Fruit fly (Drosophila melanogaster): ENCODE data around the gene CG34347.
A peak's percentile ranks its signal among the peaks of the same experiment; 100 is the strongest.

DNA sequence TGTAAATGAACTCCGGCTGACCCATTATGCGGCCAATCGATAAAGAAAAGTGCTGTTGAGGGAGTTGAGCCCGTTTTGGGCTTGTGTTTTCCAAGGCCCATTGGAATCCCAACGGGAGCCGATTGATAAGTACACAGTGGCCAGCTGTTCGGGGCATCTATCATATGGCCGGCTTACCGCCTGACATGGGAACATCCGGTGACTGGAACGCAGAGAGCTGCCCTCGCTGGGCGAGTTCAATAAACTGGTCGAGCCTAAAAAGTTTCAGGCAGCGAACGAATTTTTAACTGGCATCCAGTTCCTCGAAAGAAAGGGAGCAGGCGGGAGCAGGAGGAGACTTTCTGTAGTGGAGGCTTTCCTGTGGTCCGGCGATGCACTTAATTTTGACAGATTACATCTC, 9.4 kb upstream of the CG34347 start:
- TF ChIP-seq pan (optimal IDR thresholded peaks at IDR 0.05) (no peak), psq (optimal IDR thresholded peaks at IDR 0.05) (no peak), usp (GFP tag; optimal IDR thresholded peaks at IDR 0.05) (no peak), Dll (optimal IDR thresholded peaks at IDR 0.05) (peak; percentile 32), CG8478 (optimal IDR thresholded peaks at IDR 0.05) (no peak)

Measured in whole organism.